Fruit fly (Drosophila melanogaster) whole organism, embryonic: Measurements from ENCODE around the gene nAChRalpha3.

ENCODE experiments used
- Atf-2 ChIP-seq: fragments of 200-800 bp; sonication (Bioruptor generic); optimal IDR thresholded peaks from 2 replicates; lab custom pipeline; 2016; ENCODE audit warnings: missing biosample characterization, missing genetic modification characterization
- Bdp1 ChIP-seq: fragments of 200-800 bp; sonication (Bioruptor generic); optimal IDR thresholded peaks from 3 replicates; lab custom pipeline; 2016; ENCODE audit warnings: missing biosample characterization, missing genetic modification characterization
- Blimp-1 ChIP-seq: fragments of 200-800 bp; sonication (Bioruptor generic); optimal IDR thresholded peaks from 3 replicates; lab custom pipeline; 2018; ENCODE audit warnings: missing biosample characterization, missing genetic modification characterization, mild to moderate bottlenecking, moderate library complexity, missing genetic modification reagents
- CG13894 ChIP-seq: fragments of 200-800 bp; sonication (Bioruptor generic); optimal IDR thresholded peaks from 3 replicates; lab custom pipeline; 2018; ENCODE audit warnings: missing biosample characterization, mild to moderate bottlenecking, missing genetic modification characterization, moderate library complexity
- CG14014 ChIP-seq: fragments of 200-800 bp; sonication (Bioruptor generic); IDR thresholded peaks from 2 replicates; pipeline ENCODE4 v1.3.6; 2022; ENCODE audit warnings: missing biosample characterization, missing genetic modification characterization
- CG15011 ChIP-seq: fragments of 200-800 bp; sonication (Bioruptor generic); optimal IDR thresholded peaks from 3 replicates; lab custom pipeline; 2018; ENCODE audit warnings: missing biosample characterization, mild to moderate bottlenecking, missing genetic modification characterization
- CG16779 ChIP-seq: fragments of 200-800 bp; sonication (Bioruptor generic); IDR thresholded peaks from 2 replicates; pipeline ENCODE4 v1.3.6; 2022; ENCODE audit warnings: missing biosample characterization, missing genetic modification characterization
- CG16863 ChIP-seq: fragments of 200-800 bp; sonication (Bioruptor generic); optimal IDR thresholded peaks from 3 replicates; lab custom pipeline; 2016; ENCODE audit warnings: missing biosample characterization, missing genetic modification characterization
- CG2875 ChIP-seq: fragments of 200-800 bp; sonication (Bioruptor generic); optimal IDR thresholded peaks from 2 replicates; lab custom pipeline; 2017; ENCODE audit warnings: missing biosample characterization, mild to moderate bottlenecking, missing genetic modification characterization, missing genetic modification reagents
- CG34376 ChIP-seq: fragments of 200-800 bp; sonication (Bioruptor generic); optimal IDR thresholded peaks from 2 replicates; lab custom pipeline; 2018; ENCODE audit warnings: missing biosample characterization, mild to moderate bottlenecking, missing genetic modification characterization
- CG3995 ChIP-seq: fragments of 200-800 bp; sonication (Bioruptor generic); optimal IDR thresholded peaks from 3 replicates; lab custom pipeline; 2016; ENCODE audit warnings: missing biosample characterization, missing genetic modification characterization
- CG4617 ChIP-seq: fragments of 200-800 bp; sonication (Bioruptor generic); optimal IDR thresholded peaks from 3 replicates; lab custom pipeline; 2016; ENCODE audit warnings: missing biosample characterization, missing genetic modification characterization, borderline replicate concordance
- CG5180 ChIP-seq: fragments of 200-800 bp; sonication (Bioruptor generic); optimal IDR thresholded peaks from 3 replicates; lab custom pipeline; 2017; ENCODE audit warnings: missing biosample characterization, missing genetic modification characterization, mild to moderate bottlenecking, moderate library complexity, missing genetic modification reagents
- CHES-1-like ChIP-seq: fragments of 200-800 bp; sonication (Bioruptor generic); optimal IDR thresholded peaks from 2 replicates; lab custom pipeline; 2016; ENCODE audit warnings: missing biosample characterization, missing genetic modification characterization
- Doc2 ChIP-seq: fragments of 200-800 bp; sonication (Bioruptor generic); IDR thresholded peaks from 2 replicates; pipeline ENCODE4 v1.3.6; 2022; ENCODE audit warnings: missing biosample characterization, missing genetic modification characterization
- Dp ChIP-seq: fragments of 200-800 bp; sonication (Bioruptor generic); optimal IDR thresholded peaks from 2 replicates; lab custom pipeline; 2018; ENCODE audit warnings: missing biosample characterization, mild to moderate bottlenecking, missing genetic modification characterization, moderate library complexity
- Ets65A ChIP-seq: fragments of 200-800 bp; sonication (Bioruptor generic); peaks from one replicate; lab custom pipeline; 2016; ENCODE audit warnings: missing biosample characterization, missing genetic modification characterization
- Fer2 ChIP-seq: fragments of 200-800 bp; sonication (Bioruptor generic); optimal IDR thresholded peaks from 2 replicates; lab custom pipeline; 2018; ENCODE audit warnings: missing biosample characterization, mild to moderate bottlenecking, missing genetic modification characterization, moderate library complexity
- HLHmδ ChIP-seq: fragments of 200-800 bp; sonication (Bioruptor generic); optimal IDR thresholded peaks from 2 replicates; lab custom pipeline; 2018; ENCODE audit warnings: missing biosample characterization, mild to moderate bottlenecking, missing genetic modification characterization, moderate library complexity
- Hr78 ChIP-seq, 2 experiments: fragments of 200-800 bp in 1 of 2; fragments of >200 bp in 1 of 2; sonication (Bioruptor generic) in 1 of 2; optimal IDR thresholded peaks; 2 replicates each; lab custom pipeline; 2017 to 2019; ENCODE audit warnings: missing biosample characterization in 2 of 2, missing genetic modification characterization in 2 of 2, mild to moderate bottlenecking in 1 of 2, moderate library complexity in 1 of 2
- Kr ChIP-seq: fragments of 200-800 bp; sonication (Bioruptor generic); optimal IDR thresholded peaks from 2 replicates; lab custom pipeline; 2017; ENCODE audit warnings: missing biosample characterization, mild to moderate bottlenecking, missing genetic modification characterization
- Meics ChIP-seq: fragments of 200-800 bp; sonication (Bioruptor generic); optimal IDR thresholded peaks from 2 replicates; lab custom pipeline; 2017; ENCODE audit warnings: missing biosample characterization, mild to moderate bottlenecking, missing genetic modification characterization
- Oli ChIP-seq: fragments of 200-800 bp; sonication (Bioruptor generic); optimal IDR thresholded peaks from 2 replicates; lab custom pipeline; 2018; ENCODE audit warnings: missing biosample characterization, mild to moderate bottlenecking, missing genetic modification characterization, moderate library complexity
- PHDP ChIP-seq: fragments of 200-800 bp; sonication (Bioruptor generic); optimal IDR thresholded peaks from 3 replicates; lab custom pipeline; 2018; ENCODE audit warnings: missing biosample characterization, mild to moderate bottlenecking, missing genetic modification characterization, moderate library complexity
- Scr ChIP-seq: fragments of 200-800 bp; sonication (Bioruptor generic); IDR thresholded peaks from 2 replicates; pipeline ENCODE4 v1.3.6; 2022; ENCODE audit warnings: missing biosample characterization, missing genetic modification characterization; ENCODE audit not compliant: partially characterized antibody
- Spps ChIP-seq: fragments of 200-800 bp; sonication (Bioruptor generic); optimal IDR thresholded peaks from 2 replicates; lab custom pipeline; 2018; ENCODE audit warnings: missing biosample characterization, mild to moderate bottlenecking, missing genetic modification characterization
- Sry-δ ChIP-seq: fragments of 200-800 bp; sonication (Bioruptor generic); optimal IDR thresholded peaks from 2 replicates; lab custom pipeline; 2016; ENCODE audit warnings: missing biosample characterization, missing genetic modification characterization
- Xrp1 ChIP-seq: fragments of 200-800 bp; sonication (Bioruptor generic); IDR thresholded peaks from 2 replicates; pipeline ENCODE4 v1.3.6; 2022; ENCODE audit warnings: missing biosample characterization, missing genetic modification characterization
- bbx ChIP-seq: fragments of 200-800 bp; sonication (Bioruptor generic); IDR thresholded peaks from 2 replicates; pipeline ENCODE4 v1.3.6; 2022; ENCODE audit warnings: missing biosample characterization, missing genetic modification characterization; ENCODE audit not compliant: partially characterized antibody
- bsh ChIP-seq, 2 experiments: fragments of 200-800 bp; sonication (Bioruptor generic); optimal IDR thresholded peaks; 2 replicates each; lab custom pipeline; 2017 to 2018; ENCODE audit warnings: mild to moderate bottlenecking in 2 of 2, missing biosample characterization in 2 of 2, missing genetic modification characterization in 2 of 2, moderate library complexity in 1 of 2
- cg ChIP-seq: fragments of 200-800 bp; sonication (Bioruptor generic); optimal IDR thresholded peaks from 3 replicates; lab custom pipeline; 2019; ENCODE audit warnings: missing biosample characterization, mild to moderate bottlenecking, missing genetic modification characterization, moderate library complexity
- cwo ChIP-seq: fragments of 200-800 bp; sonication (Bioruptor generic); optimal IDR thresholded peaks from 3 replicates; lab custom pipeline; 2017; ENCODE audit warnings: missing biosample characterization, missing genetic modification characterization, mild to moderate bottlenecking, moderate library complexity, missing genetic modification reagents
- danr ChIP-seq: fragments of 200-800 bp; sonication (Bioruptor generic); IDR thresholded peaks from 2 replicates; pipeline ENCODE4 v1.3.6; 2022; ENCODE audit warnings: missing biosample characterization, missing genetic modification characterization
- exex ChIP-seq: fragments of 200-800 bp; sonication (Bioruptor generic); optimal IDR thresholded peaks from 4 replicates; lab custom pipeline; 2018; ENCODE audit warnings: missing biosample characterization, mild to moderate bottlenecking, missing genetic modification characterization, moderate library complexity
- fru ChIP-seq: fragments of >200 bp; optimal IDR thresholded peaks from 2 replicates; lab custom pipeline; 2017
- gcm ChIP-seq: fragments of 200-800 bp; sonication (Bioruptor generic); optimal IDR thresholded peaks from 2 replicates; lab custom pipeline; 2019; ENCODE audit warnings: missing biosample characterization, mild to moderate bottlenecking, missing genetic modification characterization, moderate library complexity
- hbn ChIP-seq: fragments of 200-800 bp; sonication (Bioruptor generic); IDR thresholded peaks from 2 replicates; pipeline ENCODE4 v1.3.6; 2022; ENCODE audit warnings: missing biosample characterization, missing genetic modification characterization; ENCODE audit not compliant: partially characterized antibody
- insv ChIP-seq, 2 experiments: fragments of 200-800 bp; sonication (Bioruptor generic); optimal IDR thresholded peaks; 3 replicates each; lab custom pipeline; 2016 to 2018; ENCODE audit warnings: missing biosample characterization in 2 of 2, missing genetic modification characterization in 2 of 2
- kah ChIP-seq: fragments of 200-800 bp; sonication (Bioruptor generic); optimal IDR thresholded peaks from 2 replicates; lab custom pipeline; 2018; ENCODE audit warnings: missing biosample characterization, mild to moderate bottlenecking, missing genetic modification characterization
- lmd ChIP-seq: fragments of 200-800 bp; sonication (Bioruptor generic); IDR thresholded peaks from 2 replicates; pipeline ENCODE4 v1.3.6; 2022; ENCODE audit warnings: missing biosample characterization, missing genetic modification characterization
- nerfin-2 ChIP-seq: fragments of 200-800 bp; sonication (Bioruptor generic); IDR thresholded peaks from 2 replicates; pipeline ENCODE4 v1.3.6; 2022; ENCODE audit warnings: missing biosample characterization, missing genetic modification characterization; ENCODE audit not compliant: partially characterized antibody
- pita ChIP-seq: fragments of 200-800 bp; sonication (Bioruptor generic); optimal IDR thresholded peaks from 2 replicates; lab custom pipeline; 2017; ENCODE audit warnings: missing biosample characterization, mild to moderate bottlenecking, missing genetic modification characterization
- row ChIP-seq: fragments of 200-800 bp; sonication (Bioruptor generic); IDR thresholded peaks from 3 replicates; pipeline ENCODE4 v1.3.6; 2022; ENCODE audit warnings: missing biosample characterization, missing genetic modification characterization
- run ChIP-seq: fragments of 200-800 bp; sonication (Bioruptor generic); optimal IDR thresholded peaks from 3 replicates; lab custom pipeline; 2018; ENCODE audit warnings: missing biosample characterization, mild to moderate bottlenecking, missing genetic modification characterization
- sc ChIP-seq, 3 experiments: fragments of >200 bp in 2 of 3; fragments of 200-800 bp in 1 of 3; sonication (Bioruptor generic) in 1 of 3; optimal IDR thresholded peaks; 2 replicates in 2 of 3; 3 replicates in 1 of 3; lab custom pipeline; 2017; ENCODE audit warnings: mild to moderate bottlenecking in 1 of 3, missing biosample characterization in 1 of 3, missing genetic modification characterization in 1 of 3, missing genetic modification reagents in 1 of 3
- sens ChIP-seq: fragments of 200-800 bp; sonication (Bioruptor generic); peaks from one replicate; lab custom pipeline; 2016; ENCODE audit warnings: missing biosample characterization, missing genetic modification characterization
- sr ChIP-seq: fragments of 200-800 bp; sonication (Bioruptor generic); IDR thresholded peaks from 3 replicates; pipeline ENCODE4 v1.3.6; 2022; ENCODE audit warnings: missing biosample characterization, missing genetic modification characterization
- toy ChIP-seq: fragments of 200-800 bp; sonication (Bioruptor generic); IDR thresholded peaks from 2 replicates; pipeline ENCODE4 v1.3.6; 2022; ENCODE audit warnings: missing biosample characterization, missing genetic modification characterization
- tx ChIP-seq: fragments of 200-800 bp; sonication (Bioruptor generic); optimal IDR thresholded peaks from 2 replicates; lab custom pipeline; 2016; ENCODE audit warnings: missing biosample characterization, missing genetic modification characterization

nAChRalpha3 gene

dm6 chrX:8409793-8410192, 42.8 kb upstream of the nAChRalpha3 start (continued):
- TF ChIP-seq row (GFP tag; lab: Robert Waterston, UW) (peak; percentile 22; the same call in 1 of the 3 replicates), fru (lab: Kevin White, UChicago) (no peak), Sry-δ (GFP tag; lab: Kevin White, UChicago) (no peak), CG3995 (GFP tag; lab: Kevin White, UChicago) (no peak), bsh (GFP tag; optimal IDR thresholded peaks at IDR 0.05; lab: Kevin White, UChicago) (peak in 1 of 2 experiments; percentile 67), exex (tag; lab: Kevin White, UChicago) (peak; percentile 59), Ets65A (GFP tag; lab: Kevin White, UChicago) (no peak), run (tag; lab: Kevin White, UChicago) (peak; percentile 27), sens (GFP tag; lab: Kevin White, UChicago) (peak; percentile 66), CHES-1-like (no peak), bbx (GFP tag; lab: Robert Waterston, UW) (peak; percentile 71; the same call in 1 of the 2 replicates), hbn (GFP tag; lab: Robert Waterston, UW) (0 out of 2 replicates have a peak, but pooled peaks have one; percentile 23), CG13894 (tag; lab: Kevin White, UChicago) (peak; percentile 87), nerfin-2 (GFP tag; lab: Robert Waterston, UW) (no peak), Blimp-1 (GFP tag; lab: Kevin White, UChicago) (no peak), Atf-2 (GFP tag; lab: Kevin White, UChicago) (no peak), danr (GFP tag; lab: Robert Waterston, UW) (no peak), CG16779 (GFP tag; lab: Robert Waterston, UW) (peak; percentile 80; the same call in 1 of the 2 replicates), Fer2 (tag; lab: Kevin White, UChicago) (no peak), sc (optimal IDR thresholded peaks at IDR 0.05; lab: Kevin White, UChicago) (no peak), sc (GFP tag; optimal IDR thresholded peaks at IDR 0.05; lab: Kevin White, UChicago) (no peak), Bdp1 (no peak), kah (GFP tag; lab: Kevin White, UChicago) (peak; percentile 55), CG2875 (no peak), HLHmδ (GFP tag; lab: Kevin White, UChicago) (peak; percentile 95), Doc2 (GFP tag; lab: Robert Waterston, UW) (no peak), PHDP (tag; lab: Kevin White, UChicago) (peak; percentile 72), CG4617 (GFP tag; lab: Kevin White, UChicago) (no peak), insv (GFP tag; optimal IDR thresholded peaks at IDR 0.05; lab: Kevin White, UChicago) (peak in 1 of 2 experiments; percentile 46), Dp (GFP tag; lab: Kevin White, UChicago) (no peak), Xrp1 (GFP tag; lab: Robert Waterston, UW) (peak; percentile 74), Meics (GFP tag; lab: Kevin White, UChicago) (peak; percentile 57), CG5180 (GFP tag; lab: Kevin White, UChicago) (no peak), CG16863 (no peak), lmd (no peak), cwo (GFP tag; lab: Kevin White, UChicago) (peak; percentile 1), CG15011 (no peak), Hr78 (GFP tag; optimal IDR thresholded peaks at IDR 0.05; lab: Kevin White, UChicago) (no peak), tx (GFP tag; lab: Kevin White, UChicago) (no peak), CG34376 (GFP tag; lab: Kevin White, UChicago) (peak; percentile 97), toy (GFP tag; lab: Robert Waterston, UW) (peak; percentile 92), cg (peak; percentile 95), gcm (GFP tag; lab: Kevin White, UChicago) (peak; percentile 17), Kr (GFP tag; lab: Kevin White, UChicago) (no peak), sr (GFP tag; lab: Robert Waterston, UW) (peak; percentile 56; the same call in 1 of the 3 replicates), Spps (tag; lab: Kevin White, UChicago) (no peak), Oli (tag; lab: Kevin White, UChicago) (no peak), pita (GFP tag; lab: Kevin White, UChicago) (no peak), CG14014 (GFP tag; lab: Robert Waterston, UW) (peak; percentile 88; the same call in 1 of the 2 replicates), Scr (no peak)
